Worm (Caenorhabditis elegans): ENCODE data around the gene R10D12.7.

Gene R10D12.7

ce11 chrV:13963279-13963976 is 13.6 kb downstream of the R10D12.7 start, which contains the start of gene sao-1:
Gene sao-1 (plus strand): TSS chrV:13963926.
- TF ChIP-seq nhr-25 (tag; optimal IDR thresholded peaks at IDR 0.05) = peak; percentile 75
- TF ChIP-seq fos-1 (tag; optimal IDR thresholded peaks at IDR 0.05) = no peak
- no peak for TF ChIP-seq ceh-82 (tag; optimal IDR thresholded peaks at IDR 0.05)
- TF ChIP-seq nhr-28 (tag; optimal IDR thresholded peaks at IDR 0.05) = no peak
- peak; percentile 67 for TF ChIP-seq elt-1 (tag; optimal IDR thresholded peaks at IDR 0.05)

DNA sequence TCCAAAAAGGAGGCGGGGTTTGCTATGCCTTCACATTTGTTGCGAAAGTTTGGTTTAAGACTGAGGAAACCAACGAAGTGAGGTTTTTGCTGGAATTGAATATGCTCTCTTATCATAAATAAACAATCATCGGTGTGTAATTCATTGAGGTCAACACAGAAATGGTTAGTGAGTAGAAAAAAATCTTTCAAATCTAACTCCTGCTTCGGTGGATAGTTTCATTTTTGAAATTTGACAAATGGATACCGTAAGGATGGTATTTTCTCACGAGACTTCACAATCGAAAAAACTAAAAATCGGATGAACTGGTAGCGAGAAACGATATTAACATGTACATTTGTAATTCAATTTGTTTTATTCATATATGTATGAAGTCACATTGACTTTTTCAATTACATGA is 31.0 kb downstream of the R10D12.7 start, which contains the start of gene eol-1:
eol-1 (minus strand) TSS at position 101 of the 400 bp plus-strand sequence.
- TF ChIP-seq daf-12 (tag; optimal IDR thresholded peaks at IDR 0.05) (no peak), mml-1 (tag; optimal IDR thresholded peaks at IDR 0.05) (no peak), lin-39 (tag; optimal IDR thresholded peaks at IDR 0.05) (no peak), elt-3 (tag; optimal IDR thresholded peaks at IDR 0.05) (no peak), fkh-2 (tag; optimal IDR thresholded peaks at IDR 0.05) (no peak), nhr-23 (tag; optimal IDR thresholded peaks at IDR 0.05) (no peak), jun-1 (tag; optimal IDR thresholded peaks at IDR 0.05) (no peak), fkh-10 (GFP tag; optimal IDR thresholded peaks at IDR 0.05) (no peak), aly-2 (tag; optimal IDR thresholded peaks at IDR 0.05) (no peak), pha-4 (tag; optimal IDR thresholded peaks at IDR 0.05) (no peak), skn-1 (tag; optimal IDR thresholded peaks at IDR 0.05) (no peak), tbx-2 (tag; optimal IDR thresholded peaks at IDR 0.05) (no peak)

DNA sequence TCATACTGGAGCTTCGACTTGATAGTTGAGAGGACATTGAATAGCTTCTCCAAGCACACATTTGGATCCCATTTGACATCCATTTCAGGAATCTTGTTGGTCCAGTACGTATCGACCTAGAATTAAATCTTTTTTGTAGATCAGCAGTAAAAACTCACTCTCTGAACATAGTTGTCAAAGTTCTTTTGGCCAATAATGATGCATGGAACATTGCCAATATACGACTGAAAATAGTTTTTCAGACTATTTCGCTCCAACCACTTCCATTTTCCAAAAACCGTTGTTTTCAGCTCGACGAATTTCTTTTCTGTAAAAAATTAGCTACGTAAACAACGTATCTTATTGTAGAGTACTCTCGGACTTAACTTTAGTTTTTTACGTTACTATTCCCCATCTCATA is 31.8 kb downstream of the R10D12.7 start:
- TF ChIP-seq unc-39 (tag; optimal IDR thresholded peaks at IDR 0.05) (no peak), ceh-82 (tag; optimal IDR thresholded peaks at IDR 0.05) (no peak), nhr-12 (tag; optimal IDR thresholded peaks at IDR 0.05) (no peak), sea-2 (GFP tag; optimal IDR thresholded peaks at IDR 0.05) (no peak), ztf-11 (tag; optimal IDR thresholded peaks at IDR 0.05) (no peak), zag-1 (tag; optimal IDR thresholded peaks at IDR 0.05) (no peak), nhr-237 (tag; optimal IDR thresholded peaks at IDR 0.05) (no peak), eor-1 (tag; optimal IDR thresholded peaks at IDR 0.05) (no peak), daf-12 (tag; optimal IDR thresholded peaks at IDR 0.05) (no peak), snpc-4 (tag; optimal IDR thresholded peaks at IDR 0.05) (no peak), ama-1 (optimal IDR thresholded peaks at IDR 0.05) (no peak), mdl-1 (tag; optimal IDR thresholded peaks at IDR 0.05) (no peak), nhr-25 (tag; optimal IDR thresholded peaks at IDR 0.05) (no peak), nhr-77 (tag; optimal IDR thresholded peaks at IDR 0.05) (no peak)

- TF ChIP-seq nhr-28 (tag; optimal IDR thresholded peaks at IDR 0.05) (no peak), nhr-237 (tag; optimal IDR thresholded peaks at IDR 0.05) (no peak), ceh-82 (tag; optimal IDR thresholded peaks at IDR 0.05) (no peak), pha-4 (tag; optimal IDR thresholded peaks at IDR 0.05) (no peak), nhr-12 (tag; optimal IDR thresholded peaks at IDR 0.05) (no peak), hmg-11 (tag; optimal IDR thresholded peaks at IDR 0.05) (no peak), lin-15B (tag; optimal IDR thresholded peaks at IDR 0.05) (no peak), nfya-1 (tag; optimal IDR thresholded peaks at IDR 0.05; ENCODE audit: insufficient read depth) (no peak), nhr-23 (tag; optimal IDR thresholded peaks at IDR 0.05) (no peak), zag-1 (tag; optimal IDR thresholded peaks at IDR 0.05) (no peak), lin-39 (tag; optimal IDR thresholded peaks at IDR 0.05) (no peak), elt-1 (tag; optimal IDR thresholded peaks at IDR 0.05) (no peak), eor-1 (tag; optimal IDR thresholded peaks at IDR 0.05) (no peak), sea-2 (GFP tag; optimal IDR thresholded peaks at IDR 0.05) (no peak)
Observed at ce11 chrV:13984828-13985227, 35.0 kb downstream of the R10D12.7 start, which contains the start of gene end-1. Gene end-1 (plus strand): TSS chrV:13985128.

ce11 chrV:13986823-13987222 is 37.0 kb downstream of the R10D12.7 start:
- TF ChIP-seq nhr-25 (tag; optimal IDR thresholded peaks at IDR 0.05) (no peak), egl-5 (tag; optimal IDR thresholded peaks at IDR 0.05) (no peak), zag-1 (tag; optimal IDR thresholded peaks at IDR 0.05) (no peak), ztf-4 (tag; optimal IDR thresholded peaks at IDR 0.05) (no peak), unc-62 (GFP tag; optimal IDR thresholded peaks at IDR 0.05) (no peak), nhr-237 (tag; optimal IDR thresholded peaks at IDR 0.05) (no peak), ztf-11 (tag; optimal IDR thresholded peaks at IDR 0.05) (no peak), nhr-28 (tag; optimal IDR thresholded peaks at IDR 0.05) (no peak), unc-39 (tag; optimal IDR thresholded peaks at IDR 0.05) (no peak), R02D3.7 (tag; optimal IDR thresholded peaks at IDR 0.05) (no peak), ZK546.5 (tag; optimal IDR thresholded peaks at IDR 0.05) (no peak), mdl-1 (tag; optimal IDR thresholded peaks at IDR 0.05) (no peak), nfya-1 (tag; optimal IDR thresholded peaks at IDR 0.05; ENCODE audit: insufficient read depth) (peak; percentile 37), tbx-2 (tag; optimal IDR thresholded peaks at IDR 0.05) (no peak), skn-1 (tag; optimal IDR thresholded peaks at IDR 0.05) (no peak), ama-1 (optimal IDR thresholded peaks at IDR 0.05) (no peak), elt-3 (tag; optimal IDR thresholded peaks at IDR 0.05) (no peak), nhr-77 (tag; optimal IDR thresholded peaks at IDR 0.05) (no peak), eor-1 (tag; optimal IDR thresholded peaks at IDR 0.05) (no peak), ceh-82 (tag; optimal IDR thresholded peaks at IDR 0.05) (no peak), nhr-23 (tag; optimal IDR thresholded peaks at IDR 0.05) (no peak), aly-2 (tag; optimal IDR thresholded peaks at IDR 0.05) (no peak), nhr-76 (tag; optimal IDR thresholded peaks at IDR 0.05) (no peak), sea-2 (GFP tag; optimal IDR thresholded peaks at IDR 0.05) (no peak), ceh-28 (tag; optimal IDR thresholded peaks at IDR 0.05) (no peak), fos-1 (tag; optimal IDR thresholded peaks at IDR 0.05) (no peak), daf-12 (tag; optimal IDR thresholded peaks at IDR 0.05) (no peak), hmg-11 (tag; optimal IDR thresholded peaks at IDR 0.05) (no peak), snpc-4 (tag; optimal IDR thresholded peaks at IDR 0.05) (no peak), nhr-12 (tag; optimal IDR thresholded peaks at IDR 0.05) (no peak), pha-4 (tag; optimal IDR thresholded peaks at IDR 0.05) (peak; percentile 41), nhr-43 (tag; optimal IDR thresholded peaks at IDR 0.05; ENCODE audit: poor library complexity, severe bottlenecking) (no peak), elt-1 (tag; optimal IDR thresholded peaks at IDR 0.05) (no peak)

Measured in whole organism, L3 larva.